Worm (Caenorhabditis elegans) whole organism, mixed stage, embryonic: ENCODE measurements around the gene F59B2.15.
"Not testable (repeated sequence)": the region's sequence is repeated elsewhere in the genome, so short reads cannot be mapped to it uniquely, and the experiment has no call there.

ENCODE experiments used
- M03D4.4 ChIP-seq: sonication (generic microtip); optimal IDR thresholded peaks from 2 replicates; lab custom pipeline; 2017; ENCODE audit warnings: mild to moderate bottlenecking, missing genetic modification characterization, missing compliant biosample characterization
- bed-3 ChIP-seq: fragments of 200-800 bp; sonication (Bioruptor generic); optimal IDR thresholded peaks from 3 replicates; lab custom pipeline; 2018; ENCODE audit warnings: mild to moderate bottlenecking, missing genetic modification characterization, moderate library complexity, missing compliant biosample characterization
- blmp-1 ChIP-seq: fragments of 150-350 bp; optimal IDR thresholded peaks from 2 replicates; lab custom pipeline; 2014; ENCODE audit warnings: missing biosample characterization, missing genetic modification characterization
- ceh-39 ChIP-seq: fragments of 150-350 bp; optimal IDR thresholded peaks from 2 replicates; lab custom pipeline; 2014; ENCODE audit warnings: missing biosample characterization, missing genetic modification characterization
- ceh-43 ChIP-seq: fragments of 200-800 bp; sonication (Bioruptor generic); optimal IDR thresholded peaks from 2 replicates; lab custom pipeline; 2018; ENCODE audit warnings: mild to moderate bottlenecking, missing genetic modification characterization, moderate library complexity, missing compliant biosample characterization
- ceh-83 ChIP-seq: fragments of 200-800 bp; sonication (Bioruptor generic); optimal IDR thresholded peaks from 2 replicates; lab custom pipeline; 2018; ENCODE audit warnings: mild to moderate bottlenecking, missing genetic modification characterization, missing compliant biosample characterization
- ces-1 ChIP-seq: fragments of 150-350 bp; optimal IDR thresholded peaks from 2 replicates; lab custom pipeline; 2014; ENCODE audit warnings: missing biosample characterization, missing genetic modification reagents, missing genetic modification characterization
- cnd-1 ChIP-seq: fragments of 200-800 bp; sonication (Bioruptor generic); optimal IDR thresholded peaks from 2 replicates; lab custom pipeline; 2018; ENCODE audit warnings: mild to moderate bottlenecking, missing genetic modification characterization, missing compliant biosample characterization
- drap-1 ChIP-seq: fragments of 200-800 bp; sonication (Bioruptor generic); optimal IDR thresholded peaks from 3 replicates; lab custom pipeline; 2018; ENCODE audit warnings: mild to moderate bottlenecking, missing genetic modification characterization, missing compliant biosample characterization
- flh-1 ChIP-seq: fragments of 200-800 bp; sonication (Bioruptor generic); optimal IDR thresholded peaks from 2 replicates; lab custom pipeline; 2018; ENCODE audit warnings: mild to moderate bottlenecking, missing genetic modification characterization, moderate library complexity, missing compliant biosample characterization
- ham-2 ChIP-seq: fragments of 200-800 bp; sonication (Bioruptor generic); optimal IDR thresholded peaks from 2 replicates; lab custom pipeline; 2018; ENCODE audit warnings: mild to moderate bottlenecking, missing genetic modification characterization, missing compliant biosample characterization
- hlh-1 ChIP-seq: fragments of 150-350 bp; optimal IDR thresholded peaks from 2 replicates; lab custom pipeline; 2014; ENCODE audit warnings: missing biosample characterization, missing genetic modification reagents, missing genetic modification characterization
- lin-13 ChIP-seq: fragments of 150-350 bp; optimal IDR thresholded peaks from 2 replicates; lab custom pipeline; 2014; ENCODE audit warnings: missing biosample characterization, missing genetic modification characterization
- lin-32 ChIP-seq: fragments of 200-800 bp; sonication (Bioruptor generic); optimal IDR thresholded peaks from 2 replicates; lab custom pipeline; 2018; ENCODE audit warnings: mild to moderate bottlenecking, missing genetic modification characterization, missing compliant biosample characterization
- lsy-2 ChIP-seq: fragments of 150-350 bp; optimal IDR thresholded peaks from 2 replicates; lab custom pipeline; 2014; ENCODE audit warnings: missing biosample characterization, missing genetic modification characterization
- mab-5 ChIP-seq: fragments of 150-350 bp; optimal IDR thresholded peaks from 2 replicates; lab custom pipeline; 2014; ENCODE audit warnings: missing biosample characterization, missing genetic modification characterization
- mep-1 ChIP-seq: fragments of 150-350 bp; optimal IDR thresholded peaks from 2 replicates; lab custom pipeline; 2017; ENCODE audit warnings: missing biosample characterization, missing genetic modification reagents, missing genetic modification characterization, inconsistent platforms
- mls-2 ChIP-seq: sonication (generic microtip); optimal IDR thresholded peaks from 2 replicates; lab custom pipeline; 2016; ENCODE audit warnings: mild to moderate bottlenecking, missing genetic modification characterization, moderate library complexity, missing compliant biosample characterization
- nhr-12 ChIP-seq: fragments of 150-350 bp; optimal IDR thresholded peaks from 2 replicates; lab custom pipeline; 2014; ENCODE audit warnings: missing biosample characterization, missing genetic modification characterization
- nhr-2 ChIP-seq: fragments of 150-350 bp; optimal IDR thresholded peaks from 2 replicates; lab custom pipeline; 2014; ENCODE audit warnings: missing biosample characterization, missing genetic modification characterization
- nhr-28 ChIP-seq: fragments of 150-350 bp; optimal IDR thresholded peaks from 2 replicates; lab custom pipeline; 2014; ENCODE audit warnings: missing biosample characterization, missing genetic modification characterization
- nhr-76 ChIP-seq: sonication (generic microtip); optimal IDR thresholded peaks from 2 replicates; lab custom pipeline; 2017; ENCODE audit warnings: missing biosample characterization, missing genetic modification characterization
- pha-4 ChIP-seq: fragments of 150-350 bp; optimal IDR thresholded peaks from 2 replicates; lab custom pipeline; 2018; ENCODE audit warnings: missing biosample characterization, missing genetic modification reagents, missing genetic modification characterization
- sem-2 ChIP-seq: fragments of 200-800 bp; sonication (Bioruptor generic); optimal IDR thresholded peaks from 2 replicates; lab custom pipeline; 2018; ENCODE audit warnings: mild to moderate bottlenecking, missing genetic modification characterization, missing compliant biosample characterization
- snpc-4 ChIP-seq: fragments of 150-350 bp; optimal IDR thresholded peaks from 2 replicates; lab custom pipeline; 2014; ENCODE audit warnings: missing biosample characterization, missing genetic modification characterization
- sptf-1 ChIP-seq: sonication (generic microtip); optimal IDR thresholded peaks from 2 replicates; lab custom pipeline; 2017; ENCODE audit warnings: mild to moderate bottlenecking, missing genetic modification characterization, moderate library complexity, missing compliant biosample characterization
- tbx-8 ChIP-seq: fragments of 200-800 bp; sonication (Bioruptor generic); optimal IDR thresholded peaks from 2 replicates; lab custom pipeline; 2018; ENCODE audit warnings: mild to moderate bottlenecking, missing genetic modification characterization, moderate library complexity, missing compliant biosample characterization
- unc-120 ChIP-seq: sonication (generic microtip); optimal IDR thresholded peaks from 2 replicates; lab custom pipeline; 2017; ENCODE audit warnings: missing genetic modification characterization, missing compliant biosample characterization; ENCODE audit not compliant: poor library complexity, severe bottlenecking
- unc-39 ChIP-seq: fragments of 150-350 bp; optimal IDR thresholded peaks from 2 replicates; lab custom pipeline; 2014; ENCODE audit warnings: missing biosample characterization, missing genetic modification characterization
- unc-62 ChIP-seq: fragments of 150-350 bp; optimal IDR thresholded peaks from 2 replicates; lab custom pipeline; 2014; ENCODE audit warnings: missing biosample characterization, missing genetic modification reagents, missing genetic modification characterization
- zip-8 ChIP-seq: fragments of 150-350 bp; optimal IDR thresholded peaks from 2 replicates; lab custom pipeline; 2014; ENCODE audit warnings: missing biosample characterization, missing genetic modification characterization
- ztf-11 ChIP-seq: fragments of 150-350 bp; optimal IDR thresholded peaks from 2 replicates; lab custom pipeline; 2014; ENCODE audit warnings: missing biosample characterization, missing genetic modification characterization

Gene F59B2.15

ce11 chrIII:8998884-8999283, 3.6 kb downstream of the F59B2.15 start:
- TF ChIP-seq unc-120 (tag; lab: Kevin White, UChicago) (no peak), blmp-1 (no peak), cnd-1 (no peak), unc-39 (tag; lab: Kevin White, UChicago) (no peak), nhr-12 (tag; lab: Kevin White, UChicago) (no peak), drap-1 (GFP tag; lab: Kevin White, UChicago) (no peak), ceh-43 (no peak), flh-1 (GFP tag; lab: Kevin White, UChicago) (no peak), lsy-2 (tag; lab: Kevin White, UChicago) (no peak), hlh-1 (tag; lab: Kevin White, UChicago) (no peak), ham-2 (no peak), mls-2 (tag; lab: Kevin White, UChicago) (no peak), lin-32 (GFP tag; lab: Kevin White, UChicago) (no peak), nhr-2 (no peak)

DNA sequence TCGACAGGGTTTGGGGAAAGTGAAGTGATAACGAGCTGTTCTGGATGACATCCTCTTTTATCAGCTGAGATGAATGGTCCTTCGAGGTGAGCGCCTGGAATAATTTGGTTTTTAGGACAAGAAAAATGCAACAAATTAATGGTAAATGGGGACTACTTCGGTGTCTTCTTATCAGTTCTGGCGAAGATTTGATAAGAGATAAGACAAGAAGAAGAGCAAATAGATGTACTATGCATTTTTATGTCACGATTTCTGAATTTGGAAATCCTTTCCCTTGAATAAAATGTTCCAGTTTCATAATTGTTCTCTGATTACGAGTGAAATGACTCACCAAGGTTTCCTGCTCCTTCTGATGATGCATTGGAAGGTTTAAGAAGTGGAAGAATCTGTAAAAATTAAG, 4.6 kb downstream of the F59B2.15 start:
- TF ChIP-seq M03D4.4 (tag; lab: Kevin White, UChicago): no peak
- no peak for TF ChIP-seq mep-1 (tag; lab: Kevin White, UChicago)
- no peak for TF ChIP-seq flh-1 (GFP tag; lab: Kevin White, UChicago)
- TF ChIP-seq ceh-39: no peak
- no peak for TF ChIP-seq lin-13 (tag; lab: Kevin White, UChicago)
- TF ChIP-seq mab-5: no peak
- no peak for TF ChIP-seq ceh-83 (GFP tag; lab: Kevin White, UChicago)
- no peak for TF ChIP-seq drap-1 (GFP tag; lab: Kevin White, UChicago)
- TF ChIP-seq snpc-4 (tag; lab: Kevin White, UChicago): no peak
- no peak for TF ChIP-seq blmp-1
- TF ChIP-seq sptf-1: no peak
- TF ChIP-seq tbx-8 (GFP tag; lab: Kevin White, UChicago): no peak
- no peak for TF ChIP-seq ham-2
- no peak for TF ChIP-seq nhr-2
- no peak for TF ChIP-seq bed-3 (GFP tag; lab: Kevin White, UChicago)
- TF ChIP-seq lsy-2 (tag; lab: Kevin White, UChicago): no peak
- no peak for TF ChIP-seq cnd-1
- no peak for TF ChIP-seq ces-1 (GFP tag; lab: Kevin White, UChicago)
- no peak for TF ChIP-seq pha-4 (tag; lab: Kevin White, UChicago)
- TF ChIP-seq unc-120 (tag; lab: Kevin White, UChicago): no peak
- TF ChIP-seq, all 35 proteins: peak for 0

- TF ChIP-seq zip-8 (no peak), sem-2 (GFP tag; lab: Kevin White, UChicago) (no peak)
- TF ChIP-seq, all 35 proteins: peak for 0
Observed at ce11 chrIII:8996686-8997085, 5.8 kb downstream of the F59B2.15 start, which contains the start of gene skat-1. TSS of gene skat-1 (minus strand) at chrIII:8996786.

DNA sequence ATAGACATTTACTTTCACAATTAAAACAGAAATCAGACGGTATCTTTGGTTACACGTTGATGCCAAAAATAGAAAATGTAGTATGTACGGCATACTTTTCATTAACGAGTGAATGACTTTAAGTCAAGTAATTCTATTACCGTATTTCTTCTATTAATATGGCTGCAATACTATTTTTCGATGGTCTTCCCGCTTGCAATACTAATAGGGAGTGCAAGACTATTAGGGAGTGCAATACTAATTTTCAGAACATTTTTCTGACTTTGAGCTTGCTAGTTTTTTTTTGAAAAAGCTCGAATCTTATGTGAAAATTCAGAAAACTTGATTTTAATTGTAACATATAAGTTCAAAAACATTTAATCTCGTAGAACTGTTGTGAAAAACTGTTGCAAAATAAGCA, 12.7 kb downstream of the F59B2.15 start, which contains the start of gene R08D7.7:
R08D7.7 (plus strand) TSS at position 301 of the 400 bp plus-strand sequence.
- not testable (repeated sequence) for TF ChIP-seq unc-120 (tag; lab: Kevin White, UChicago); blmp-1; sptf-1

- TF ChIP-seq ceh-39: no peak
- TF ChIP-seq unc-120 (tag; lab: Kevin White, UChicago): no peak
- no peak for TF ChIP-seq unc-62 (GFP tag; lab: Kevin White, UChicago)
- no peak for TF ChIP-seq nhr-28 (tag; lab: Kevin White, UChicago)
- TF ChIP-seq drap-1 (GFP tag; lab: Kevin White, UChicago): no peak
- no peak for TF ChIP-seq ztf-11
- no peak for TF ChIP-seq lsy-2 (tag; lab: Kevin White, UChicago)
- no peak for TF ChIP-seq cnd-1
- TF ChIP-seq nhr-76 (tag; lab: Kevin White, UChicago): no peak
- TF ChIP-seq, all 35 proteins: peak for 0
Observed at ce11 chrIII:8988544-8988943, 13.9 kb downstream of the F59B2.15 start.
